Fruit fly (Drosophila melanogaster) S2 (cell line): ENCODE data around the gene CG4770.

Experiments used
- CG8478 ChIP-seq: fragments of >200 bp; optimal IDR thresholded peaks from 2 replicates; lab custom pipeline; 2018
- CTCF ChIP-seq, 2 experiments: fragments of >200 bp; optimal IDR thresholded peaks; 2 replicates each; lab custom pipeline; 2018

DNA sequence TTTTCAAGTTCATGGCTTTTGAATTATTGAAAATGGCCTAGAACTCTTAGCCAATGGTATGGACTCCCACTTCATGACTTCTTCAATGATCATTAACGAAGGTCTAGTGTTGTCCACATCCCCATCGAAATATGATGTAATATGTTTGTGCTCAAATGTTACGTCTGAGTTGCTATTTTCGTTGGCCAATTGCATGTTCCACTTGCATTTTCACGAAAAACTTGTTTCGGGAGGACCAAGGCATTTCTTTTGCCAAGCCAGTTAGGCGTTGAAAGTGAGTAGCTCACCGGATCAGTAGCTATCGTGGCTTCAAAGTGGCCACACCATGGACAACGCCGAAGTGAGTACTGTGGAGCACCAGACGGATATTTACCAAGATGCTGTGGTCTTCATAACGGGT lies at the start of gene CG4770:
- TF ChIP-seq CTCF (optimal IDR thresholded peaks at IDR 0.05; lab: Kevin White, UChicago) (no peak), CG8478 (lab: Kevin White, UChicago) (no peak)
